Worm (Caenorhabditis elegans): Measurements from ENCODE around the gene F57C2.5.

Gene F57C2.5

ce11 chrII:14528233-14528802 is at the start of gene F57C2.5, which contains the start of gene spat-1 (continued):
- TF ChIP-seq zip-5 (tag; optimal IDR thresholded peaks at IDR 0.05) (peak; percentile 96), hlh-30 (tag; optimal IDR thresholded peaks at IDR 0.05; ENCODE audit: insufficient read depth) (no peak), tbx-7 (tag; optimal IDR thresholded peaks at IDR 0.05) (peak; percentile 94), sox-2 (GFP tag; IDR thresholded peaks at IDR 0.05) (no peak), K09A11.1 (tag; optimal IDR thresholded peaks at IDR 0.05; ENCODE audit: insufficient read depth) (no peak), ceh-22 (tag; optimal IDR thresholded peaks at IDR 0.05) (no peak), pha-2 (tag; optimal IDR thresholded peaks at IDR 0.05) (peak; percentile 61), syd-9 (tag; optimal IDR thresholded peaks at IDR 0.05) (peak; percentile 58), ceh-31 (tag; optimal IDR thresholded peaks at IDR 0.05) (peak; percentile 99), ceh-14 (tag; optimal IDR thresholded peaks at IDR 0.05) (peak; percentile 97), ceh-19 (GFP tag; optimal IDR thresholded peaks at IDR 0.05) (peak; percentile 64), ahr-1 (tag; optimal IDR thresholded peaks at IDR 0.05) (peak; percentile 96), ama-1 (optimal IDR thresholded peaks at IDR 0.05) (no peak), elt-4 (tag; optimal IDR thresholded peaks at IDR 0.05) (no peak), tbx-2 (tag; optimal IDR thresholded peaks at IDR 0.05) (peak; percentile 95), ceh-18 (tag; optimal IDR thresholded peaks at IDR 0.05) (peak; percentile 70), hlh-15 (tag; optimal IDR thresholded peaks at IDR 0.05) (peak; percentile 79)

- TF ChIP-seq unc-55 (GFP tag; optimal IDR thresholded peaks at IDR 0.05) (no peak), pqm-1 (tag; optimal IDR thresholded peaks at IDR 0.05) (no peak), F13H6.1 (tag; optimal IDR thresholded peaks at IDR 0.05) (no peak), ceh-31 (tag; optimal IDR thresholded peaks at IDR 0.05) (no peak), dve-1 (tag; optimal IDR thresholded peaks at IDR 0.05) (no peak), lin-11 (tag; optimal IDR thresholded peaks at IDR 0.05) (no peak), sox-4 (tag; optimal IDR thresholded peaks at IDR 0.05) (no peak), C38D4.7 (GFP tag; optimal IDR thresholded peaks at IDR 0.05) (no peak), fax-1 (tag; optimal IDR thresholded peaks at IDR 0.05) (no peak), hlh-6 (tag; optimal IDR thresholded peaks at IDR 0.05) (no peak), C08G9.2 (tag; optimal IDR thresholded peaks at IDR 0.05) (no peak), dmd-4 (tag; optimal IDR thresholded peaks at IDR 0.05; ENCODE audit: borderline replicate concordance) (no peak), ceh-14 (tag; optimal IDR thresholded peaks at IDR 0.05) (no peak), K09A11.1 (tag; optimal IDR thresholded peaks at IDR 0.05; ENCODE audit: insufficient read depth) (no peak), syd-9 (tag; optimal IDR thresholded peaks at IDR 0.05) (no peak), nhr-11 (tag; optimal IDR thresholded peaks at IDR 0.05) (no peak), zip-5 (tag; optimal IDR thresholded peaks at IDR 0.05) (no peak), odd-2 (tag; optimal IDR thresholded peaks at IDR 0.05) (no peak), hlh-30 (tag; optimal IDR thresholded peaks at IDR 0.05; ENCODE audit: insufficient read depth) (no peak), Y22D7AL.16 (tag; optimal IDR thresholded peaks at IDR 0.05) (no peak)
These were observed 48.4 kb upstream of the F57C2.5 start, which contains the start of gene C01G12.13 for ce11 chrII:14576429-14576828. Gene C01G12.13, plus strand, starts transcription at chrII:14576729.

ce11 chrII:14574790-14575189 is 46.8 kb upstream of the F57C2.5 start:
- TF ChIP-seq ceh-30 (tag; optimal IDR thresholded peaks at IDR 0.05) (no peak), nhr-11 (tag; optimal IDR thresholded peaks at IDR 0.05) (no peak), odd-2 (tag; optimal IDR thresholded peaks at IDR 0.05) (no peak), ceh-19 (GFP tag; optimal IDR thresholded peaks at IDR 0.05) (no peak), ceh-31 (tag; optimal IDR thresholded peaks at IDR 0.05) (no peak), ztf-16 (tag; optimal IDR thresholded peaks at IDR 0.05) (no peak), ceh-6 (GFP tag; optimal IDR thresholded peaks at IDR 0.05) (no peak), ceh-24 (tag; optimal IDR thresholded peaks at IDR 0.05) (no peak), ama-1 (optimal IDR thresholded peaks at IDR 0.05) (no peak), ceh-22 (tag; optimal IDR thresholded peaks at IDR 0.05) (no peak), dmd-4 (tag; optimal IDR thresholded peaks at IDR 0.05; ENCODE audit: borderline replicate concordance) (no peak), fax-1 (tag; optimal IDR thresholded peaks at IDR 0.05) (no peak), hlh-6 (tag; optimal IDR thresholded peaks at IDR 0.05) (no peak), hlh-30 (tag; optimal IDR thresholded peaks at IDR 0.05; ENCODE audit: insufficient read depth) (no peak), ceh-2 (tag; optimal IDR thresholded peaks at IDR 0.05) (no peak), rnt-1 (tag; optimal IDR thresholded peaks at IDR 0.05) (no peak), ref-2 (tag; optimal IDR thresholded peaks at IDR 0.05) (no peak), pha-2 (tag; optimal IDR thresholded peaks at IDR 0.05) (no peak), che-1 (tag; optimal IDR thresholded peaks at IDR 0.05) (no peak), hlh-15 (tag; optimal IDR thresholded peaks at IDR 0.05) (no peak)
